Fruit fly (Drosophila melanogaster) whole organism, wandering third instar larva: ENCODE results near the gene Pex12.

Experiments used
- Abd-B ChIP-seq: fragments of >200 bp; optimal IDR thresholded peaks from 2 replicates; lab custom pipeline; 2017; ENCODE audit warnings: missing biosample characterization, missing genetic modification characterization
- Hr78 ChIP-seq: fragments of >200 bp; optimal IDR thresholded peaks from 2 replicates; lab custom pipeline; 2017; ENCODE audit warnings: missing biosample characterization, missing genetic modification characterization
- Jra ChIP-seq: sonication (Bioruptor generic); optimal IDR thresholded peaks from 2 replicates; lab custom pipeline; 2016; ENCODE audit warnings: missing biosample characterization, missing genetic modification characterization
- psq ChIP-seq: fragments of 200-800 bp; sonication (Bioruptor generic); optimal IDR thresholded peaks from 3 replicates; lab custom pipeline; 2017; ENCODE audit warnings: missing biosample characterization, mild to moderate bottlenecking, missing genetic modification characterization, moderate library complexity

DNA sequence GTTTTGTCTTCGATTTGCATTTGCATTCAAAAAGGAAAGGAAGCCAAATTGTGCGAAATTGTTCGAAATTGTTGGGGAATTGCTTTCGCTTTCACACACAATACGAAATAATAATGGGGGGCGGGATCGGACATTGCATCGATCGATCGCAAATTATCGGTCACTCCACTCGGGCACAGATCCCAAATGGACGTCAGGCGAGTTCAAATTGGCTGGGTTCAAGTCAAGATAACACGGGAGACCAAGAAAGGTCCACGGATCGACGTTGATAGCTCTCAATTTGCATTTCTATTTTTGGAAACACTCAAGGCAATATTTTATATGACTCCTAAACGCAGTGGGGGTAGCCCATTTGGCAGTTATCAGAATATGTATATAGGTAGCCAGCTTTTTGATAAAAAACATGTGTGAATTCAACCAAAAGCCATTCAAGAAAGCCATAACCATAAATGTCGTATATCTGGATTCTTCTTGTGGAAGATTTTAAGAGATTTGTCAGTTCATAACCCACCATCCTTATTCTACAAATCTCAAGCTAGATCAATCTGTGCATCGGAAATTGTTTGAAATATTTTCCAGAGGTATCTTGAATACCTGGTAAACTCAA, 33.4 kb downstream of the Pex12 start:
- TF ChIP-seq Hr78 (GFP tag; lab: Kevin White, UChicago) (no peak), Jra (GFP tag; lab: Kevin White, UChicago) (no peak), Abd-B (GFP tag; lab: Kevin White, UChicago) (no peak), psq (GFP tag; lab: Kevin White, UChicago) (no peak)
